Worm (Caenorhabditis elegans) whole organism, mixed stage, embryonic: Measurements from ENCODE around the gene B0222.11.

Experiments used
- M03D4.4 ChIP-seq: sonication (generic microtip); optimal IDR thresholded peaks from 2 replicates; lab custom pipeline; 2017; ENCODE audit warnings: mild to moderate bottlenecking, missing genetic modification characterization, missing compliant biosample characterization
- lin-13 ChIP-seq: fragments of 150-350 bp; optimal IDR thresholded peaks from 2 replicates; lab custom pipeline; 2014; ENCODE audit warnings: missing biosample characterization, missing genetic modification characterization
- snpc-4 ChIP-seq: fragments of 150-350 bp; optimal IDR thresholded peaks from 2 replicates; lab custom pipeline; 2014; ENCODE audit warnings: missing biosample characterization, missing genetic modification characterization
- ztf-11 ChIP-seq: fragments of 150-350 bp; optimal IDR thresholded peaks from 2 replicates; lab custom pipeline; 2014; ENCODE audit warnings: missing biosample characterization, missing genetic modification characterization

ce11 chrV:9122004-9122403 is 46.0 kb downstream of the B0222.11 start, which contains the start of gene F21C10.13:
- TF ChIP-seq M03D4.4 (tag; lab: Kevin White, UChicago) = no peak
- TF ChIP-seq snpc-4 (tag; lab: Kevin White, UChicago) = no peak
- TF ChIP-seq ztf-11 (tag; lab: Kevin White, UChicago) = no peak
- TF ChIP-seq lin-13 (tag; lab: Kevin White, UChicago) = no peak
